Worm (Caenorhabditis elegans) whole organism, early embryonic: ENCODE data around the gene F59A1.18.

ENCODE experiments used
- B0310.2 ChIP-seq: sonication (generic microtip); optimal IDR thresholded peaks from 2 replicates; lab custom pipeline; 2016; ENCODE audit warnings: mild to moderate bottlenecking, missing genetic modification characterization, missing compliant biosample characterization
- F13C5.2 ChIP-seq: sonication (generic microtip); optimal IDR thresholded peaks from 2 replicates; lab custom pipeline; 2017; ENCODE audit warnings: mild to moderate bottlenecking, missing genetic modification characterization, inconsistent platforms, missing compliant biosample characterization
- aly-1 ChIP-seq: sonication (generic microtip); optimal IDR thresholded peaks from 2 replicates; lab custom pipeline; 2016; ENCODE audit warnings: missing genetic modification characterization, missing compliant biosample characterization
- ama-1 ChIP-seq: fragments of 150-350 bp; optimal IDR thresholded peaks from 2 replicates; lab custom pipeline; 2014
- ceh-13 ChIP-seq: fragments of 200-800 bp; sonication (Bioruptor generic); optimal IDR thresholded peaks from 2 replicates; lab custom pipeline; 2018; ENCODE audit warnings: mild to moderate bottlenecking, missing genetic modification characterization, missing compliant biosample characterization
- ceh-36 ChIP-seq: sonication (generic microtip); optimal IDR thresholded peaks from 2 replicates; lab custom pipeline; 2016; ENCODE audit warnings: missing genetic modification characterization, inconsistent platforms, missing compliant biosample characterization
- ets-7 ChIP-seq: sonication (generic microtip); optimal IDR thresholded peaks from 2 replicates; lab custom pipeline; 2016; ENCODE audit warnings: missing genotype, missing genetic modification characterization, missing compliant biosample characterization
- flt-1 ChIP-seq: fragments of 200-800 bp; sonication (Bioruptor generic); IDR thresholded peaks from 2 replicates; pipeline ENCODE4 v1.3.6; 2022; ENCODE audit warnings: missing genetic modification characterization, missing compliant biosample characterization
- hmbx-1 ChIP-seq: sonication (generic microtip); optimal IDR thresholded peaks from 2 replicates; lab custom pipeline; 2016; ENCODE audit warnings: mild to moderate bottlenecking, missing genetic modification characterization, missing compliant biosample characterization
- hmg-4 ChIP-seq: fragments of 200-800 bp; sonication (Bioruptor generic); optimal IDR thresholded peaks from 2 replicates; lab custom pipeline; 2018; ENCODE audit warnings: mild to moderate bottlenecking, missing genetic modification characterization, missing compliant biosample characterization
- hnd-1 ChIP-seq: sonication (generic microtip); optimal IDR thresholded peaks from 2 replicates; lab custom pipeline; 2016; ENCODE audit warnings: missing genetic modification characterization, missing compliant biosample characterization
- pes-1 ChIP-seq: fragments of 200-800 bp; sonication (Bioruptor generic); IDR thresholded peaks from 2 replicates; pipeline ENCODE4 v1.3.6; 2022; ENCODE audit warnings: missing genetic modification reagents, missing genetic modification characterization, missing compliant biosample characterization
- scrt-1 ChIP-seq: fragments of 200-800 bp; sonication (Bioruptor generic); IDR thresholded peaks from 2 replicates; pipeline ENCODE4 v1.3.6; 2022; ENCODE audit warnings: missing genetic modification characterization, missing compliant biosample characterization
- sea-1 ChIP-seq: fragments of 200-800 bp; sonication (Bioruptor generic); conservative IDR thresholded peaks from 2 replicates; pipeline ENCODE4 v1.3.6; 2022; ENCODE audit warnings: missing genetic modification characterization, missing compliant biosample characterization
- tbx-11 ChIP-seq: fragments of 200-800 bp; sonication (Bioruptor generic); IDR thresholded peaks from 2 replicates; pipeline ENCODE4 v1.3.6; 2022; ENCODE audit warnings: missing genetic modification characterization, missing compliant biosample characterization
- tbx-37 ChIP-seq: fragments of 200-800 bp; sonication (Bioruptor generic); conservative IDR thresholded peaks from 2 replicates; pipeline ENCODE4 v1.3.6; 2022; ENCODE audit warnings: missing genetic modification reagents, missing genetic modification characterization, missing compliant biosample characterization
- tra-4 ChIP-seq: sonication (generic microtip); optimal IDR thresholded peaks from 2 replicates; lab custom pipeline; 2017; ENCODE audit warnings: missing genetic modification characterization, missing compliant biosample characterization

F59A1.18 gene

DNA sequence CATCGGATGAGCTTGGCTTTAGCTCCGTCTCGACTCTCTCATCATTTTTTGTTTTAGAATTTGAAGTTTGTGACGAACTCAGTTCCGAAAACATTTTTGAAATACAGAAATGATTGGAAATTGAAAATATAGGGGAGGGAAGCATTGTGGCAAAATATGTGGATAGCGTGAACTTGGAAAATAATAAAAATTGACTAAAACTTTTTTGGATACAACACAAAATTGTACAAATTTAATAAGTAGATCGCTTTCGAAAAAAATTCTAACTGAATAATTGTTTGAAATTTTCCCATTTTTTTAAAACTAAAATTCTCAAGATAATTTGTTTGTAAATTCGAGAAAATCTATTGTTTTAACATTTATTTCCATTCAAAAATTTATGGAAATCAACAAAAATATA, 3.0 kb downstream of the F59A1.18 start, which contains the start of gene F59A1.15:
TSS of gene F59A1.15 (minus strand) at position 101 of the 400 bp plus-strand sequence.
- TF ChIP-seq hmg-4 (GFP tag; lab: Kevin White, UChicago), result no peak
- TF ChIP-seq tbx-11 (GFP tag; lab: Robert Waterston, UW), result no peak
- no peak for TF ChIP-seq ceh-36 (tag; lab: Kevin White, UChicago)
- no peak for TF ChIP-seq tbx-37 (GFP tag; lab: Robert Waterston, UW)
- no peak for TF ChIP-seq ama-1
- no peak for TF ChIP-seq flt-1
- no peak for TF ChIP-seq tra-4 (tag; lab: Kevin White, UChicago)
- TF ChIP-seq hnd-1 (tag; lab: Kevin White, UChicago), result no peak
- TF ChIP-seq F13C5.2 (tag; lab: Kevin White, UChicago), result no peak
- no peak for TF ChIP-seq pes-1
- TF ChIP-seq ets-7 (tag; lab: Kevin White, UChicago), result no peak
- TF ChIP-seq ceh-13 (GFP tag; lab: Kevin White, UChicago), result no peak
- TF ChIP-seq B0310.2 (tag; lab: Kevin White, UChicago), result no peak
- no peak for TF ChIP-seq scrt-1 (GFP tag; lab: Robert Waterston, UW)
- TF ChIP-seq hmbx-1 (tag; lab: Kevin White, UChicago), result no peak
- no peak for TF ChIP-seq aly-1 (tag; lab: Kevin White, UChicago)
- no peak for TF ChIP-seq sea-1 (GFP tag; lab: Robert Waterston, UW)

DNA sequence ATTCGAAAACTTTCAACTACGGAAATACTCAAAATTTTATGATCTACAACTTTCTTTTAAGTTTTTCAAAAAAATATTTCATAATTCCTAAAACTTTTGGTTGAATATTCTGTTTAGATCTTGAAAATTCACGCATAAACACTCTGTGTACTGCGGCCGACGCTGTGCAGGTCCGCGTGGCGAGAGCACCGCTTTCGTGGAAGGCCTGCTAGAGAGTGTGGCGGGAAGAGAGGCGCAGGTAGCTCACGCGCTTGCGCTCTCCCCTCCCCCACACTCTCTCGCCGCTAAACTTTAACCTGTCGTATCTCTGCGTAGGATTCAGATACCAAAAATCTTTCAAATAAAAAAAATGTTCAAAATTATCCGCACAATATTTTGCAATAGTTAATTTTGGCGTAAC, 3.5 kb downstream of the F59A1.18 start:
- no peak for TF ChIP-seq hnd-1 (tag; lab: Kevin White, UChicago)
- TF ChIP-seq pes-1, result no peak
- no peak for TF ChIP-seq ceh-36 (tag; lab: Kevin White, UChicago)
- TF ChIP-seq flt-1, result no peak
- TF ChIP-seq aly-1 (tag; lab: Kevin White, UChicago), result no peak
- no peak for TF ChIP-seq ceh-13 (GFP tag; lab: Kevin White, UChicago)

DNA sequence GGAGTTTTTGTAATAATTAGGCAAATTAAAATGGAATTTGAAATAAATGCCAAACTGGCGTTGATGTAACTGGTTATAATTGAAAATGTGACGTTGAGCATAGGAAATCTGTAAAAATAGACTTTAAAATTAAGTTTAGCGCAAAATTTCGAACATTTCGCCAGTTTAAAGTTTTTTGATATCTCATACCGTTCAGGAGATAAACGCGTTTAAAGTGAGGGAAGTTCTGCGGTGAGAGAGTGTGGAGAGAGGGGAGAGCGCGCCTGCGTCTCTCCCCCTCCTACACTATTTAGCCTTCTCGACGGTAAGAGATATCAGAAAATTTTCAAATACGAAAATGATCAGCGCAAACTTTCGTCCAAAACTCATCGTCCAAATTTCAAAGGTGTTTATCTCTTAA, 10.2 kb downstream of the F59A1.18 start, which contains the start of gene str-92:
TSS of gene str-92 (minus strand) at position 101 of the 400 bp plus-strand sequence.
- TF ChIP-seq ceh-13 (GFP tag; lab: Kevin White, UChicago), result no peak
- no peak for TF ChIP-seq hmbx-1 (tag; lab: Kevin White, UChicago)
- TF ChIP-seq hmg-4 (GFP tag; lab: Kevin White, UChicago), result no peak
- TF ChIP-seq tra-4 (tag; lab: Kevin White, UChicago), result no peak
- TF ChIP-seq tbx-11 (GFP tag; lab: Robert Waterston, UW), result no peak
- TF ChIP-seq ceh-36 (tag; lab: Kevin White, UChicago), result no peak
- no peak for TF ChIP-seq hnd-1 (tag; lab: Kevin White, UChicago)
- TF ChIP-seq aly-1 (tag; lab: Kevin White, UChicago), result no peak

DNA sequence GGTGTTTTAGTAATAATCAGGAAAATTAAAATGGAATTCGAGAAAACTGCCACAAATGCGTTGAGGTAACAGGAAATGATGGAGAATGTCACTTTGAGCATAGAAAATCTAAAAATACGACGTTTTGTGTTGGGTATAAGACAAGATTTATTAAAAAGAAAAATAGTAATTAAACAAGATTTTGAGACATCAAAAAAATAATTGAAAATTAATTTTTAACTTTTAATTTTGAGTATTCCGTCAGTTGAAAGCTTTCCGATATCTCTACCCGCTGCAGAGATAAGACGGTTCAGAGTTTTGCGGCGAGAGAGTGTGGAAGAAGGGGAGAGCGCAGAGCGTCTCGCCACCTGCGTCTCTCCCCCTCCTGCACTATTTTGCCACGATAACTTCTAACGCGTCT, 13.4 kb downstream of the F59A1.18 start, which contains the start of gene str-93:
TSS of gene str-93 (minus strand) at position 101 of the 400 bp plus-strand sequence.
- TF ChIP-seq hmbx-1 (tag; lab: Kevin White, UChicago), result no peak
- no peak for TF ChIP-seq hmg-4 (GFP tag; lab: Kevin White, UChicago)
- TF ChIP-seq flt-1, result no peak
- no peak for TF ChIP-seq sea-1 (GFP tag; lab: Robert Waterston, UW)
- TF ChIP-seq scrt-1 (GFP tag; lab: Robert Waterston, UW), result no peak
- no peak for TF ChIP-seq B0310.2 (tag; lab: Kevin White, UChicago)
- TF ChIP-seq tbx-37 (GFP tag; lab: Robert Waterston, UW), result no peak
- no peak for TF ChIP-seq ets-7 (tag; lab: Kevin White, UChicago)
- no peak for TF ChIP-seq hnd-1 (tag; lab: Kevin White, UChicago)
- no peak for TF ChIP-seq tbx-11 (GFP tag; lab: Robert Waterston, UW)
- TF ChIP-seq aly-1 (tag; lab: Kevin White, UChicago), result no peak
- TF ChIP-seq tra-4 (tag; lab: Kevin White, UChicago), result no peak
- no peak for TF ChIP-seq F13C5.2 (tag; lab: Kevin White, UChicago)
- TF ChIP-seq ama-1, result no peak
- no peak for TF ChIP-seq pes-1

DNA sequence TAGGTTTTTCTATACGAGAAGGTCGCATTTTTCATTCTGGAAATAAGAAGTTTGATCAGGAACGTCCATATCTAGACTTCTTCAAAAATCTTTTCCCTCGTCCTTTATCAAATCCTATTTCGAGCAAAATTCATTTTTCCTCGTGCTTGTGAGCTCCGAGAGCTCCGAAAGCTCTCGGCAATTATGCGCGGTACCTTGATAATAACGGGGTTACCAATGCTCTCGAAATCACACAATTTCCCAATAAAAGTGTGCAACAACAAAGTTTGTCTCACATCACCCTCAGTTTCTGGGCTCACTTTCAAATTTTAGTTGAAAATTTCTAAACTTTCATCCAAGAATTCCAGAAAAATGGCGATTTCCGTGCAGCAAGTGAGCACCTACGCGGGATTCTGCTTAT, 18.2 kb downstream of the F59A1.18 start, which contains the start of gene str-89:
TSS of gene str-89 (plus strand) at position 301 of the 400 bp plus-strand sequence.
- no peak for TF ChIP-seq ceh-36 (tag; lab: Kevin White, UChicago)
- no peak for TF ChIP-seq ama-1
- no peak for TF ChIP-seq hmg-4 (GFP tag; lab: Kevin White, UChicago)
- TF ChIP-seq tra-4 (tag; lab: Kevin White, UChicago), result no peak
- no peak for TF ChIP-seq sea-1 (GFP tag; lab: Robert Waterston, UW)
- no peak for TF ChIP-seq pes-1
- no peak for TF ChIP-seq hmbx-1 (tag; lab: Kevin White, UChicago)
- no peak for TF ChIP-seq ets-7 (tag; lab: Kevin White, UChicago)

DNA sequence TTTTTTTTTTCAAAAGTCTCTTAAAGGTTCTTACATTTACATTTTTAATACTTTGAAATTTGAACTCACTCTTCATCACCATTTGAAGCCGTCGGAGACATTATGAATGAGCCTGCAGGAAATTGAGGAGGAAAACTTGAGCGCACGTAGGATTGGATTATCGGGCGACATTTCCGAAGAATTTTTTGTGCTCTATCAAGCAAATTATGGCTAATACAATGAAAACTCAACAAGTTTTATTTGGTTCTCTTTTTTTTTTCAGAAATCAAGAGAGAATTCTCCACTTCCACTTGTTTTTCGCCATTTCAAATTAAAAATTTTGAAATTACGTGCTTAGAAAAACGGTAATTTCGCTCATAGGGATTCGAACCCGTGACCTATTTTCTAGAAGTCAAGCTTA, 19.1 kb downstream of the F59A1.18 start, which contains the start of gene F59A1.12:
TSS of gene F59A1.12 (minus strand) at position 101 of the 400 bp plus-strand sequence.
- no peak for TF ChIP-seq B0310.2 (tag; lab: Kevin White, UChicago)
- TF ChIP-seq hmbx-1 (tag; lab: Kevin White, UChicago), result no peak
- TF ChIP-seq ets-7 (tag; lab: Kevin White, UChicago), result no peak
- TF ChIP-seq tbx-37 (GFP tag; lab: Robert Waterston, UW), result no peak
- no peak for TF ChIP-seq ama-1
- TF ChIP-seq pes-1, result no peak
- no peak for TF ChIP-seq scrt-1 (GFP tag; lab: Robert Waterston, UW)
- TF ChIP-seq hnd-1 (tag; lab: Kevin White, UChicago), result no peak
- no peak for TF ChIP-seq aly-1 (tag; lab: Kevin White, UChicago)
- TF ChIP-seq ceh-13 (GFP tag; lab: Kevin White, UChicago), result no peak
- TF ChIP-seq tbx-11 (GFP tag; lab: Robert Waterston, UW), result no peak
- no peak for TF ChIP-seq F13C5.2 (tag; lab: Kevin White, UChicago)

DNA sequence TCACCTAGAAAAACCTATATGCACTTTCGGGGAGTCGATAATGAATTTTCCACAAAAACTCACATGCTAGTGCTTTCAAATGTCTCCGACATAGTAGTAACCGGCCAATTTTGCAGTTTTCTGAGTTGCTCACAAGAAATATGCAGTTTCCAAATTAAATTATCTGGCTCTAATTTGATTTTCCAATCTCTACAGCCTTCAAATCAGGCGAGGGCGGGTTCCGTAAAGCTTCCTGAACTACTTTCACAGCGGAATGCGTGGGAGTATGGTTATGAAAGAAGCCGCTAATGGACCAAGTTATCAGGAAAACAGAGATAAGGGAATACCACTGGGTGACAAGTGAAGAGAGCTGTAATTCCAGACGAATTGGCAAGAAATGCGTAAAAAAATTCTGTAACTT, 20.8 kb downstream of the F59A1.18 start, which contains the start of gene F59A1.11:
TSS of gene F59A1.11 (minus strand) at position 101 of the 400 bp plus-strand sequence.
- TF ChIP-seq ets-7 (tag; lab: Kevin White, UChicago) (no peak), sea-1 (GFP tag; lab: Robert Waterston, UW) (no peak), hmbx-1 (tag; lab: Kevin White, UChicago) (no peak), tbx-11 (GFP tag; lab: Robert Waterston, UW) (no peak), hmg-4 (GFP tag; lab: Kevin White, UChicago) (no peak), scrt-1 (GFP tag; lab: Robert Waterston, UW) (no peak), ama-1 (no peak), ceh-13 (GFP tag; lab: Kevin White, UChicago) (no peak)
